Worm (Caenorhabditis elegans): Measurements from ENCODE around the gene sftb-1.

The sftb-1 gene

DNA sequence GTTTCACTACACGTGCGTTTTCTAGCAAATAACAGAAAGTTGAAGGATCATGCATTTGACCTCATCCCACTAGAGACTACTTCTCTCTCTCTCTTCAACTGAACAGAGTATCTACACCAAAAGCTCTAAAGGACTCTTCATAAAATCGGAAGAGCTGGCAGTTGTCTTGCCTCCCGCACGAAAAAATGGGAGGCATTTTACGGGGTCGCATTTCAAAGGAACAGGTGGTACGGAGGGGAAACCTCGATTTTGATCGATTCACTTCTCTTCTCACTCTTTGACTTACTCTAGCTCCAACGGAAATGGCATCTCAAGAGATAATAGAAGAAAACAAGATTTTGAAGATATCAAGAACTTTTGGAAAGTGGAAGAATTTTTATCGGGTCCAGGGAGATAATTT lies 14.1 kb upstream of the sftb-1 start:
- no peak for TF ChIP-seq unc-62 (GFP tag; optimal IDR thresholded peaks at IDR 0.05)

DNA sequence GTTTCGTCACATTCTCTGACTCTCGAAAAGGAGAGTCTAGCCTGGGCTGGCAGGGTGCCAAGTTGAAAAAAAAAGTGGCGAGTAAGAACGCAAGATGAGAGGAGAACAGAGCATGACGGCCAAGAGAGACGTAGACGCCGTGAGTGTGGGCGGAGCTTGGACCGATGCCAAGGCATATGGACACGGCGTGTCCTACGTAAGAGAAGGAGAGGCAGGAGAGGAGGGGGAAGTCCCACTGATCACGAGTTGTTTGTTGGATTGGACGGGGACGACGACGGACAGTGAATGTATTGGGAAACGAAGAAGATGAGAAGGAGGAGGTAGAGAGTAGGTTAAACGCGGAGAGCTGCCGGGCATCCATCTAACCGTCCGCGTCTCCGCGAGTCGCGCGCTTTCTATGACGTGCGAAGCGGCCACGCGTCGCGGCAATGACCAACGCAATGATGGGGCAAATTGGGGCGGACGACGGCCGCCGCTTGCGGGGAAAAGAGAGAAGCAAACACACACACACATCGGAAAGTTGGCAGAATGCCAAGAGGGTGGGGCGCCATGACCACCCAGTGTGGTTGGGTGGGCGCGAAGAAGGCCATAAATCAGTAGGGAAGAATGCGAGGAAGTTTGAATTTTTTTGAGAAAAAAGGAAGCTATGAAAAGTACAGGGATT lies 13.0 kb upstream of the sftb-1 start:
- peak; percentile 48 for TF ChIP-seq unc-62 (GFP tag; optimal IDR thresholded peaks at IDR 0.05)

DNA sequence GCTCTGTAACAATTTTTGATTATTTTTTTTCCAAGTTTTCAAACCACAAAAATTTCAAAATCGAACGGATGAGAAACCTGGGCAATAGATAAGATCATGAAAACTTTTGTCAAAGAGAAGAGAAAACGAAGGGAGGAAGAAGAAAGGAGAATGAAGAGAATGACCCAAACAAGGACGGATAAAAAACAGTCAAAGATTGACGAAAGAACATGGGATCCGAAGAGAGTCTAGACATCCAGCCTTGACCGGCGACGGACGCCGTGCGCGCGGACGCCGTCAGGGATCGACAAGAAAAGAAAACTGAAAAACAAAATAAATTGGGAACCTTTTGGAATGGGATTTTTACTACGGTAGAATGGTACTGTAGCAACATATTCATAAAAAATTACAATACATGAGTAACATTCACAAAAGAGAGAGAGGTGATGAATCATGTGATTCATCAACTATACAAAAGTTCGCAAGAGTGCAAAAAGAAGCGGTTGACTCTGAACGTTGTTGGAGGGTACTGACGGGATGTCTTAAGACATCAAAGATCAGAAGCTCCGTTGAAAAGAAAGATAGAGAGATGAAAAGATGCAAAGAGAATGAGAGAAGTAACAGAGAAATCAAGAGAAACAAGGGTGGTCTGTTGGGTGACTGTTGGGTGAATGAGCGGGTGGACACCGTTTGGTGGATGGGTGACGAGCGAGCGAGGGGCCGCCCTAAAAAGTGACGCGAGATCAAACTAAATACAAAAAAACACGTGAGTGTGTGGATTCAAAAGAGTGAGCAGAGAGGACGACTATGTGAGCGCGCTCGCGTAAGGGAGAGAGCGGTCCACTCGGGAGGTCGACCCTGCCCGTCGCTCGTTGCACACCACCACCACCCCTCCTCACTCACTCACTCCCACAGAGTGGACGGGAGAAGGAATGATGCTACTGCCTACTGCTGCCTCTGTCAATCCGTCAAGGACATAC lies 11.4 kb upstream of the sftb-1 start, which contains the start of gene sup-26:
Gene sup-26, minus strand, starts transcription at position 10 of the 959 bp plus-strand sequence.
- no peak for TF ChIP-seq unc-62 (GFP tag; optimal IDR thresholded peaks at IDR 0.05)

DNA sequence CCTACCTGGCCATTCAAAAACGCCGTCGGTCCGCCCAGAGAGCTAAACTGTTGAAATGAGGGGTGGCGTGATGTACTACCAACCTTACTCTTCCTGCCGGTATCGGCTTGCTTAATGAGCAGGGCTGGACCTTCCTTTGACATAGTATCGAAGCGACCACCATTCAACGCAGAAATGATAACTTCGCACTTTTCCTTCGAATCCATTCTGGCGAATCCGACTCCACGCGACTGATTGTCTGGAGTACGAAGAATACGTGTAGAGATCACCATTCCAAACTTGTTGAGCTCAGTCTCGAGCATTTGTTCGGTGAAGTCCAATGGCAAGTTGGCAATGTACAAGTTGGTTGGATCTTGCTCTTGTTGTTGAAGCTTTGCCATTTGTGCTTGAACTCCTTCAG lies 9.1 kb upstream of the sftb-1 start:
- no peak for TF ChIP-seq unc-62 (GFP tag; optimal IDR thresholded peaks at IDR 0.05)

DNA sequence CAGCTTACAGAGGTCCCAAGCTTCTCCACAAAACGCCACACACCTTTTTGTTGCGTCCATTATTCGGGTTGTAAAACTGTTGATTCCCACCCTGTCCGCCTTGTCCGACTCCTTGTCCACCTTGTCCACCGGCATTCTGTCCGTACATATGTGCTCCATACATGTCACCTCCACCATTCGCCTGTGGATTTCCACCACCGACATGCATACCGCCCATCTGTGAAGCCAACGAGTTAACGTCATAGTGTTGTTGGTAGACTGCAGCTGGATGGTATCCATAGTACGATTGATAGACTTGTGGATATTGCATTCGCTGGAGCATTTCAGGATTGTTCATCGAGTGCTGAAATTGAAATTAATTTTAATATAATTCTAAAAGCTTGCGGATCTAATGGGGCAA lies 8.7 kb upstream of the sftb-1 start:
- TF ChIP-seq unc-62 (GFP tag; optimal IDR thresholded peaks at IDR 0.05): no peak

DNA sequence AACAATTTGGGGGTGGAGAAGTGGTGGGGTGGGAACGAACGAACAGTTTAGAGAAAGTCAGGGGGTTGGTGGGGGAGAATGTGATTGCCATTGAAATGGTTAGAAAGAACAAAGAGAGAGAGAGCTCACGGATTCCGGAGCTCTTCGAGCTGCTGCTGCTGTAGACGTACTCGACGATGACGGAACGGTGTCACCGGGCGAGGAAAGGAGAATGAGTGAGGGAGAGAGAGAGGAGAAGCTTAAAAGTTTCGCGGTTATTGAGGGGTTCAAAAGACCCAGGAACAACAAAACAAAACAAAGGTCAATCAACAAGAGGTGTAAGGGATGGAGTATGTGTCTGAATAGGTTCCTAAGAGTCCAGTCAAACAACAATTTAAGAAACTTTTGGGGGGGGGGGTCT lies 7.2 kb upstream of the sftb-1 start:
- no peak for TF ChIP-seq unc-62 (GFP tag; optimal IDR thresholded peaks at IDR 0.05)

DNA sequence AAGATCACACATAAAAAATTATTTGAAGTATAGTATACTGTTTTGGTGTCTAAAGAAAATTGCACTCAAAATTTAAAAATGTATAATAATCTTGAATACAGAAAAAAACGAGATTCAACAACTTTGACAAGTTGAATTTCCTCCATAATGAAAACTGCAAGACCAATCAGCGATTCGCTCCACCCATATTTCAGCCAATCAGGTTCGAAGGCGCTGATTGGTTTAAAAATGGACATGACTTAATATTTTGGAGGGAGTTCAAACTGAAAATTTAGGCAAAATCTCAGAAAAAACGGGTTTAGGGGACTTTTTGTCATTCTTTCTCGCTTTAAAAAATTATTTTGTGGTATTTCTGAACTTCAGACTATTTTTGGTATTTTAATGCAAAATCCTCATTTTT lies 6.6 kb upstream of the sftb-1 start:
- TF ChIP-seq unc-62 (GFP tag; optimal IDR thresholded peaks at IDR 0.05): no peak

DNA sequence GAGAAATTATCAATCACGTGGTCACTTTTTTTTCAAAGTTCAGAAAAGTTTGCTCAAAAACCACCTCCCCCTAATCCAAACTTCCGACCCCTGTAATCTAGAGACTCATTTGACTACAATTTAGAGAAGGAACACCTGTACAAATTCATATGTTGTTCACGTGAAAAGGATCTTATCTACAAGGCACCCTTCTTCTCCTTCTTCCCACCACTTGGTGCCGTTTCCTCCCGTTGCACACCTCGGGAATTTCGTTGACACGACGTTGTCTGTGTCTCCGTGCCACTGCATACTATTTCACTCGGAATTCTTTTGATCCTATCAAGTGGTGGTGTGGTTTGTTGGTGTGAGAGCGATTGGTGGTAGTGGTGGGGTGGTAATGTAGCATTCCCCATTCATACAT lies 5.5 kb upstream of the sftb-1 start:
- no peak for TF ChIP-seq unc-62 (GFP tag; optimal IDR thresholded peaks at IDR 0.05)

DNA sequence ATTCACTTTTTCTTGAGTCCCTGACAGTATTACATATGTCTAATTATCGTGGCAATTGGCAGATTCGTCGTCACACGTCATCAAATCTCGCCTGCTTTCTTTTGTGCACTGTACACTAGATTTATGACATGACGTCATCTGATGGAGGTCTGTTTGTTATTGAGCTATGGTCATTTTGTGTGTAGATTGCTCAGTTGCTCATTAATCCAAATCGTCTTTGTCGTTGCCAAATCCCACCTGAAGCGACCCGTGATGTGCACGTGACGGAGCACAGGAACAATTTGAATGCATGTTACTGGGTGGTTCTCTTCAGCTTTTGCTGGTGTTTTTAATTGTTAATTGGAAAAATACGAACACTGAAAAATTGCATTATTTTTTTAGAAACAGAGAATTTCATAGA lies 3.8 kb upstream of the sftb-1 start:
- TF ChIP-seq unc-62 (GFP tag; optimal IDR thresholded peaks at IDR 0.05): no peak

DNA sequence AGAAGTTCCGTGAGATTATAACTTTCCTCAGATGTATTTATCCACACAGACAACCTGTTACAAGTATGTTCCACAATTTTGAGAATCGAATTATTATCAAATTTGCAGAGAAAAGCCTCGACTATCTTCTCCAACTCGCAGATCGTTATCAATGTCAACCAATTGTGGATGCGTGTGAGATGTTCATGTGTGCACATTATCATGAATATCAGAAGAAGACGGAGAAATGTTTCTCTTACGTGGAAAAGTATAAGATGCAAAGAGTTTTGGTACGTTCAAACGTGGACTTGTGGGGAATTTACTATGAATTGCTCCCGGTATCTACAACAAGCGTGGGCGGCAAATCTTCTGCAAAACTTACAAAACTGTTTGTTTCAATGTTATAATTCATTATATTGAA lies 2.0 kb upstream of the sftb-1 start:
- no peak for TF ChIP-seq unc-62 (GFP tag; optimal IDR thresholded peaks at IDR 0.05)

DNA sequence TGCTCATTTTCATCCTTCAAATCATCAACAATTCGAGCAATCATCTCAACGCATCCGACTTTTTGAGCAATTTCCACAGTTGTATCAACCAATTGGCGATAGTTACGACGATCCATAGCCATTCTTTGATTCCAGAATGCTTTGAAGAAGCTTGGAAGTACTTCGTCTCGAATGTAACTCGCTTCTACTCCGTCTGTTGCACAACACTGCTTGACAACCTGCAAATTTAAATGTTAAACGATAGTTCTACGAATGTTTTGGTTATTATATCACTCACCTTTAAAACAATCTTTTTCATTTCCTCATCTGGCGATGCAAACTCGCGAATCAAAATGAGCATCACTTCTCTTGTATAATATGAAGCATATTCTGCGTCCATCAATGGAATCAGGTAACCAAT lies 3.2 kb downstream of the sftb-1 start:
- no peak for TF ChIP-seq unc-62 (GFP tag; optimal IDR thresholded peaks at IDR 0.05)

DNA sequence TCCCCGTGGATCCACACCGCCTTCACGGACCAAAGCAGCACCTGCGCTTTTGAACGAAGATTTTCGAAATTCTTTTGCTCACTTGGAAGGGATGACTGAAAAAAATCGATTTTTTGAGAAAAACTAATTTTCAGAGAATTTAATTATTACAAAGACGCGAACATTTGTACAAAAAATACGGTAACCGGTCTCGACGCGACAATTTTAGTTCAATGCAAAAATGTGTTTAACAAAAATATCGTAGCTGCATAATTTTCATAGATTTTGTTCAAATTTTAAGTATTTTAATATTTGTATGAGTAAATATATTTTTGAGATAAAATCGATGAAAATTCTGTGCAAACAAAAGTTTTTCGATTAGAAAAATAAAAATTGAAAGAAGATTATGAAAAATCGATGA lies 6.0 kb downstream of the sftb-1 start, which contains the start of gene T08A11.1:
Gene T08A11.1, minus strand, starts transcription at position 101 of the 400 bp plus-strand sequence.
- no peak for TF ChIP-seq unc-62 (GFP tag; optimal IDR thresholded peaks at IDR 0.05)

DNA sequence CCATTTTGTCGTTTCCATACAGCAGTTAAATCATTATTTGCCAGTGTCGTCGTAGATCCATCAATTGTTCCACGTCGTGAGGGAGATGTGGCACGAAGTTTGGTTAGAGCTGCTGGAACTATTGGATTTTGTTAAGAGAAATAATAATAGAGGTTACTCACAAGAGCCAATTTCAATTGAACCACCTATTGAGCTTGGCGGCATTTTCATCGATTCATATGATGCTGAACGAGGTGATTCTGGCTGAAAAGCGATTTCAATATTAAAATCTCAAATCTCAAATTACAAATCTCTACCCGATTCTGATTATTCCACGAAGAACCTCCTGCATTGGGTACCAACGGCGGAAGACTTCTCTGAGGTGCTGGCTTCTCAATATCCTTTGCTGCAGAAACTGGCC lies 11.2 kb downstream of the sftb-1 start:
- TF ChIP-seq unc-62 (GFP tag; optimal IDR thresholded peaks at IDR 0.05): no peak

DNA sequence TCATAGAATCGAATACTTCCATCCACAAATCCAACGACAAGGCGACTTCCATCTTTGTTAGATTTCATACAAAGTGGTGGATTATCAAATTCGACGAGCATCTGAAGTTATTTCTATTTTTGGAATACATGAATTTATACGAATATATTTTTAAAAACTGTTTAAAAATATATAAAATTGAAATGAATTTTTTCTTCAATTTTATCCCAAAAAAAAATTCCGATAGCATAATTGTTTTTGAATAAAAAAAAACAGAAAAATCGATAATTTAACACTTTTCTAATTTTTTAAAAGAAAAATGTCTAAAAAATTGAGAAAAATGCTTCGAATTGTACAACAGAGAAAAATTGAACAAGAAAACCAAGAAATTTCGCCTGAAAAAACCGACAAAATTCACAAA lies 21.5 kb downstream of the sftb-1 start, which contains the start of gene Y44F5A.1:
Gene Y44F5A.1, minus strand, starts transcription at position 101 of the 400 bp plus-strand sequence.
- no peak for TF ChIP-seq unc-62 (GFP tag; optimal IDR thresholded peaks at IDR 0.05)

DNA sequence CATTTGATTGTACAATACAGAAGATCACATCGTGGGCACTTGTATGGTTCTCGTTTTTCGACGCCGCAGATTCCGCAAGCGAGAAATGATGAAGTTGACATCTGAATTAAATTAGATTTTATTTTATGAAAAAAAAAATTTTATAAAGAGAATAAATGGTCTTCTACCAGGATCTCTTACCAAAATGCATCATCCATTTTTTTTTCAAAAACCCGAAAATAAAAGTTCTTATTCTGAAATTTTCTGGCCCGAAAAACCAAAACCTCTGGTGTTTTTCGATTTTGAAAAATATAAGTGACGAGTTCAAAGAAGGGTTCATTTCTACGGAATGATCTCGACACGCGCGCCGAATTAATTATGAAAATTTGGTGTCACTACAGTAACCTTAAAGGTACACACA lies 24.8 kb downstream of the sftb-1 start, which contains the start of gene zhit-2:
Gene zhit-2, minus strand, starts transcription at position 101 of the 400 bp plus-strand sequence.
- TF ChIP-seq unc-62 (GFP tag; optimal IDR thresholded peaks at IDR 0.05): no peak

DNA sequence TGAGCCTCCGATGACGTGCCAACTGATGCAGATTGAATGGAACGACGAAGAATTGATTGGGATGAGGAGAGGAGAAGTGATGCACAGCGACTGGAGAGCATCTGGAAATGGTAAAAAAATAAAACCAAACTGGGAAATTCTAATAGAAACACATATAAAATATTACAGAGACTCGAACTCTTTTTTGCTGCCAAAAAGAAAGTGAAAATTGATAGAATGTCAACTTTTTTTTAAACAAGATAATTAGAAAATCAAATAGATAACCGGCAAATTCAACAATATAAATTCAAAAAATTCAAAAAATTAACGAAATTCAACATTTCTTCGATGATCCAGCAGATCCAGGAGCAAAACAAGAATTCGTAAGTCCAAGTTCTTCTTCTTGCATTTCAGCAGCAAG lies 25.6 kb downstream of the sftb-1 start, which contains the start of gene mrpl-21:
Gene mrpl-21, minus strand, starts transcription at position 101 of the 400 bp plus-strand sequence.
- TF ChIP-seq unc-62 (GFP tag; optimal IDR thresholded peaks at IDR 0.05): no peak
